Worm (Caenorhabditis elegans): ENCODE results near the gene F56C3.1.

Gene F56C3.1

ce11 chrX:1372464-1372863 is 14.7 kb upstream of the F56C3.1 start:
- no peak for TF ChIP-seq unc-55 (GFP tag; optimal IDR thresholded peaks at IDR 0.05)
- peak; percentile 11 for TF ChIP-seq snpc-4 (tag; optimal IDR thresholded peaks at IDR 0.05)
- no peak for TF ChIP-seq lin-13 (GFP tag; optimal IDR thresholded peaks at IDR 0.05)
- TF ChIP-seq alr-1 (tag; optimal IDR thresholded peaks at IDR 0.05), result no peak
- TF ChIP-seq ZK546.5 (tag; optimal IDR thresholded peaks at IDR 0.05), result no peak
- TF ChIP-seq nhr-6 (tag; optimal IDR thresholded peaks at IDR 0.05), result no peak
- TF ChIP-seq crh-2 (tag; optimal IDR thresholded peaks at IDR 0.05), result no peak
- no peak for TF ChIP-seq ztf-11 (tag; optimal IDR thresholded peaks at IDR 0.05)

- TF ChIP-seq mbf-1 (tag; optimal IDR thresholded peaks at IDR 0.05), result no peak
- TF ChIP-seq skn-1 (tag; optimal IDR thresholded peaks at IDR 0.05), result no peak
- TF ChIP-seq mab-5 (tag; optimal IDR thresholded peaks at IDR 0.05), result no peak
- peak; percentile 61 for TF ChIP-seq crh-2 (tag; optimal IDR thresholded peaks at IDR 0.05)
- TF ChIP-seq nhr-10 (tag; optimal IDR thresholded peaks at IDR 0.05), result no peak
- TF ChIP-seq nhr-25 (tag; optimal IDR thresholded peaks at IDR 0.05), result no peak
- peak; percentile 56 for TF ChIP-seq sma-9 (GFP tag; optimal IDR thresholded peaks at IDR 0.05)
- TF ChIP-seq sma-9 (tag; optimal IDR thresholded peaks at IDR 0.05), result no peak
- peak; percentile 24 for TF ChIP-seq gmeb-1 (tag; optimal IDR thresholded peaks at IDR 0.05)
- TF ChIP-seq nhr-237 (tag; optimal IDR thresholded peaks at IDR 0.05), result no peak
- no peak for TF ChIP-seq ztf-4 (tag; optimal IDR thresholded peaks at IDR 0.05)
- TF ChIP-seq ZK546.5 (tag; optimal IDR thresholded peaks at IDR 0.05), result no peak
- no peak for TF ChIP-seq ztf-1 (GFP tag; conservative IDR thresholded peaks at IDR 0.05)
- TF ChIP-seq blmp-1 (tag; optimal IDR thresholded peaks at IDR 0.05; ENCODE audit: insufficient read depth), result no peak
- TF ChIP-seq nhr-129 (tag; optimal IDR thresholded peaks at IDR 0.05), result peak; percentile 69
- no peak for TF ChIP-seq nhr-12 (tag; optimal IDR thresholded peaks at IDR 0.05)
- peak; percentile 64 for TF ChIP-seq F13H6.1 (tag; optimal IDR thresholded peaks at IDR 0.05)
- no peak for TF ChIP-seq R02D3.7 (tag; optimal IDR thresholded peaks at IDR 0.05)
- TF ChIP-seq unc-39 (tag; optimal IDR thresholded peaks at IDR 0.05), result no peak
- peak; percentile 36 to 44 for TF ChIP-seq lsy-2 (tag; optimal IDR thresholded peaks at IDR 0.05)
- TF ChIP-seq ama-1 (optimal IDR thresholded peaks at IDR 0.05), result no peak
- TF ChIP-seq nhr-11 (tag; optimal IDR thresholded peaks at IDR 0.05), result no peak
- TF ChIP-seq nhr-21 (tag; optimal IDR thresholded peaks at IDR 0.05), result peak; percentile 67
- TF ChIP-seq mdl-1 (tag; optimal IDR thresholded peaks at IDR 0.05), result peak in 1 of 2 experiments; percentile 33
- no peak for TF ChIP-seq egl-27 (tag; optimal IDR thresholded peaks at IDR 0.05)
- TF ChIP-seq elt-3 (tag; optimal IDR thresholded peaks at IDR 0.05), result no peak
- TF ChIP-seq alr-1 (tag; optimal IDR thresholded peaks at IDR 0.05), result no peak
- TF ChIP-seq sem-4 (tag; optimal IDR thresholded peaks at IDR 0.05), result peak; percentile 10
- TF ChIP-seq lin-13 (GFP tag; optimal IDR thresholded peaks at IDR 0.05), result peak; percentile 70
- TF ChIP-seq ztf-11 (tag; optimal IDR thresholded peaks at IDR 0.05), result no peak
- peak; percentile 1 for TF ChIP-seq nhr-77 (tag; optimal IDR thresholded peaks at IDR 0.05)
- TF ChIP-seq peb-1 (tag; optimal IDR thresholded peaks at IDR 0.05), result no peak
- peak; percentile 32 for TF ChIP-seq unc-55 (GFP tag; optimal IDR thresholded peaks at IDR 0.05)
- TF ChIP-seq dmd-4 (tag; optimal IDR thresholded peaks at IDR 0.05), result no peak
- TF ChIP-seq ceh-82 (tag; optimal IDR thresholded peaks at IDR 0.05), result no peak
- peak; percentile 53 for TF ChIP-seq fos-1 (tag; optimal IDR thresholded peaks at IDR 0.05)
- no peak for TF ChIP-seq nhr-6 (tag; optimal IDR thresholded peaks at IDR 0.05)
- peak; percentile 21 for TF ChIP-seq zag-1 (tag; optimal IDR thresholded peaks at IDR 0.05)
- no peak for TF ChIP-seq lin-39 (tag; optimal IDR thresholded peaks at IDR 0.05)
- TF ChIP-seq aly-2 (tag; optimal IDR thresholded peaks at IDR 0.05), result no peak
- TF ChIP-seq unc-62 (GFP tag; optimal IDR thresholded peaks at IDR 0.05), result no peak
- TF ChIP-seq snpc-4 (tag; optimal IDR thresholded peaks at IDR 0.05), result peak; percentile 43
- TF ChIP-seq C34F6.9 (tag; optimal IDR thresholded peaks at IDR 0.05), result no peak
- TF ChIP-seq ceh-16 (tag; optimal IDR thresholded peaks at IDR 0.05), result no peak
- TF ChIP-seq sma-3 (GFP tag; optimal IDR thresholded peaks at IDR 0.05), result peak; percentile 46
- TF ChIP-seq lin-11 (tag; optimal IDR thresholded peaks at IDR 0.05), result peak; percentile 65
- TF ChIP-seq Y55F3AM.14 (GFP tag; optimal IDR thresholded peaks at IDR 0.05), result peak; percentile 45
- no peak for TF ChIP-seq elt-1 (tag; optimal IDR thresholded peaks at IDR 0.05)
- no peak for TF ChIP-seq nhr-23 (tag; optimal IDR thresholded peaks at IDR 0.05)
Observed at ce11 chrX:1379391-1379790, 7.7 kb upstream of the F56C3.1 start.
